Worm (Caenorhabditis elegans) whole organism, L3 larva: ENCODE data around the gene pgph-3.
A peak's percentile ranks its signal among the peaks of the same experiment; 100 is the strongest.
"Not testable (repeated sequence)": the region's sequence is repeated elsewhere in the genome, so short reads cannot be mapped to it uniquely, and the experiment has no call there.

ENCODE experiments used
- R02D3.7 ChIP-seq: fragments of 150-350 bp; optimal IDR thresholded peaks from 2 replicates; lab custom pipeline; 2014; ENCODE audit warnings: missing biosample characterization, missing genetic modification characterization
- ama-1 ChIP-seq: fragments of 150-350 bp; optimal IDR thresholded peaks from 2 replicates; lab custom pipeline; 2018
- ceh-16 ChIP-seq: sonication (generic microtip); optimal IDR thresholded peaks from 2 replicates; lab custom pipeline; 2017; ENCODE audit warnings: missing biosample characterization, missing genetic modification characterization
- ceh-28 ChIP-seq: fragments of 150-350 bp; optimal IDR thresholded peaks from 2 replicates; lab custom pipeline; 2014; ENCODE audit warnings: missing biosample characterization, missing genetic modification reagents, missing genetic modification characterization
- ceh-82 ChIP-seq: fragments of 150-350 bp; optimal IDR thresholded peaks from 2 replicates; lab custom pipeline; 2014; ENCODE audit warnings: missing biosample characterization, missing genetic modification characterization
- ceh-9 ChIP-seq: sonication (generic microtip); optimal IDR thresholded peaks from 2 replicates; lab custom pipeline; 2018; ENCODE audit warnings: missing biosample characterization, missing genetic modification characterization
- daf-12 ChIP-seq: fragments of 150-350 bp; optimal IDR thresholded peaks from 2 replicates; lab custom pipeline; 2014; ENCODE audit warnings: missing biosample characterization, missing genetic modification reagents, missing genetic modification characterization
- egl-27 ChIP-seq: sonication (generic microtip); optimal IDR thresholded peaks from 4 replicates; lab custom pipeline; 2017; ENCODE audit warnings: missing biosample characterization, missing genetic modification reagents, missing genetic modification characterization
- egl-5 ChIP-seq: fragments of 150-350 bp; optimal IDR thresholded peaks from 2 replicates; lab custom pipeline; 2017; ENCODE audit warnings: missing biosample characterization, missing genetic modification reagents, missing genetic modification characterization, inconsistent platforms
- elt-1 ChIP-seq: fragments of 150-350 bp; optimal IDR thresholded peaks from 2 replicates; lab custom pipeline; 2014; ENCODE audit warnings: missing biosample characterization, missing genetic modification characterization
- elt-2 ChIP-seq: sonication (generic microtip); optimal IDR thresholded peaks from 2 replicates; lab custom pipeline; 2016; ENCODE audit warnings: missing genetic modification reagents, mild to moderate bottlenecking, missing genetic modification characterization, missing compliant biosample characterization
- elt-3 ChIP-seq, 3 experiments: fragments of 150-350 bp in 1 of 3; sonication (generic microtip) in 2 of 3; optimal IDR thresholded peaks; 2 replicates in 2 of 3; 4 replicates in 1 of 3; lab custom pipeline; 2014 to 2017; ENCODE audit warnings: missing biosample characterization in 3 of 3, missing genetic modification characterization in 3 of 3
- fkh-10 ChIP-seq: sonication (generic microtip); optimal IDR thresholded peaks from 2 replicates; lab custom pipeline; 2017; ENCODE audit warnings: missing biosample characterization, missing genetic modification reagents, missing genetic modification characterization
- fkh-2 ChIP-seq: fragments of 150-350 bp; optimal IDR thresholded peaks from 2 replicates; lab custom pipeline; 2014; ENCODE audit warnings: missing biosample characterization, missing genetic modification reagents, missing genetic modification characterization
- fos-1 ChIP-seq: fragments of 150-350 bp; optimal IDR thresholded peaks from 2 replicates; lab custom pipeline; 2014; ENCODE audit warnings: missing biosample characterization, missing genetic modification characterization
- jun-1 ChIP-seq: fragments of 150-350 bp; optimal IDR thresholded peaks from 2 replicates; lab custom pipeline; 2014; ENCODE audit warnings: missing biosample characterization, missing genetic modification reagents, missing genetic modification characterization
- lsy-12 ChIP-seq: sonication (generic microtip); optimal IDR thresholded peaks from 2 replicates; lab custom pipeline; 2016; ENCODE audit warnings: mild to moderate bottlenecking, missing genetic modification characterization, missing compliant biosample characterization
- mdl-1 ChIP-seq: fragments of 150-350 bp; optimal IDR thresholded peaks from 2 replicates; lab custom pipeline; 2014; ENCODE audit warnings: missing biosample characterization, missing genetic modification characterization
- nfya-1 ChIP-seq: sonication (generic microtip); optimal IDR thresholded peaks from 2 replicates; lab custom pipeline; 2017; ENCODE audit warnings: missing genetic modification characterization, mild to moderate bottlenecking, missing compliant biosample characterization, antibody characterized with exemption, moderate library complexity; ENCODE audit not compliant: insufficient read depth
- nhr-12 ChIP-seq: fragments of 150-350 bp; optimal IDR thresholded peaks from 2 replicates; lab custom pipeline; 2014; ENCODE audit warnings: missing biosample characterization, missing genetic modification characterization
- nhr-23 ChIP-seq: fragments of 150-350 bp; optimal IDR thresholded peaks from 2 replicates; lab custom pipeline; 2014; ENCODE audit warnings: missing biosample characterization, missing genetic modification reagents, missing genetic modification characterization
- nhr-237 ChIP-seq: fragments of 150-350 bp; optimal IDR thresholded peaks from 2 replicates; lab custom pipeline; 2014; ENCODE audit warnings: missing biosample characterization, missing genetic modification characterization
- nhr-25 ChIP-seq: sonication (generic microtip); optimal IDR thresholded peaks from 2 replicates; lab custom pipeline; 2017; ENCODE audit warnings: missing biosample characterization, missing genetic modification characterization
- nhr-28 ChIP-seq: fragments of 150-350 bp; optimal IDR thresholded peaks from 2 replicates; lab custom pipeline; 2014; ENCODE audit warnings: missing biosample characterization, missing genetic modification characterization
- nhr-67 ChIP-seq: fragments of 150-350 bp; optimal IDR thresholded peaks from 2 replicates; lab custom pipeline; 2014; ENCODE audit warnings: missing biosample characterization, missing genetic modification characterization
- nhr-76 ChIP-seq: fragments of 150-350 bp; sonication (generic microtip); optimal IDR thresholded peaks from 5 replicates; lab custom pipeline; 2014; ENCODE audit warnings: missing biosample characterization, missing genetic modification characterization
- nhr-77 ChIP-seq: fragments of 150-350 bp; optimal IDR thresholded peaks from 2 replicates; lab custom pipeline; 2014; ENCODE audit warnings: missing biosample characterization, missing genetic modification characterization
- pha-4 ChIP-seq: fragments of 150-350 bp; optimal IDR thresholded peaks from 2 replicates; lab custom pipeline; 2014; ENCODE audit warnings: missing biosample characterization, missing genetic modification reagents, missing genetic modification characterization
- pqm-1 ChIP-seq: fragments of 150-350 bp; optimal IDR thresholded peaks from 2 replicates; lab custom pipeline; 2017; ENCODE audit warnings: missing biosample characterization, missing genetic modification characterization, inconsistent platforms
- skn-1 ChIP-seq: fragments of 150-350 bp; optimal IDR thresholded peaks from 2 replicates; lab custom pipeline; 2014; ENCODE audit warnings: missing biosample characterization, missing genetic modification characterization
- unc-39 ChIP-seq: sonication (generic microtip); optimal IDR thresholded peaks from 4 replicates; lab custom pipeline; 2017; ENCODE audit warnings: missing biosample characterization, missing genetic modification characterization
- zag-1 ChIP-seq: fragments of 150-350 bp; optimal IDR thresholded peaks from 2 replicates; lab custom pipeline; 2014; ENCODE audit warnings: missing biosample characterization, missing genetic modification characterization

The pgph-3 gene

ce11 chrV:5768292-5768695, 4.6 kb upstream of the pgph-3 start (continued):
- TF ChIP-seq elt-3 (tag; optimal IDR thresholded peaks at IDR 0.05; lab: Kevin White, UChicago) (peak in 2 of 3 experiments; percentile 18 to 63), daf-12 (tag; lab: Kevin White, UChicago) (no peak), ceh-9 (no peak)

ce11 chrV:5765081-5765480, 1.4 kb upstream of the pgph-3 start, which contains the start of gene pgph-2:
Gene pgph-2, plus strand, starts transcription at chrV:5765127.
- no peak for TF ChIP-seq egl-5
- no peak for TF ChIP-seq nhr-25 (tag; lab: Kevin White, UChicago)
- no peak for TF ChIP-seq skn-1 (tag; lab: Kevin White, UChicago)
- no peak for TF ChIP-seq nhr-237
- TF ChIP-seq jun-1 (tag; lab: Kevin White, UChicago), result no peak
- TF ChIP-seq pha-4 (tag; lab: Kevin White, UChicago), result peak; percentile 18
- TF ChIP-seq nhr-77 (tag; lab: Kevin White, UChicago), result no peak
- TF ChIP-seq fos-1 (tag; lab: Kevin White, UChicago), result no peak
- no peak for TF ChIP-seq elt-1 (tag; lab: Kevin White, UChicago)
- peak; percentile 76 for TF ChIP-seq pqm-1
- TF ChIP-seq nhr-76 (tag; lab: Kevin White, UChicago), result no peak
- no peak for TF ChIP-seq nhr-23
- TF ChIP-seq elt-2 (tag; lab: Kevin White, UChicago), result peak; percentile 74

ce11 chrV:5760132-5760531, 3.5 kb downstream of the pgph-3 start, which contains the start of gene C53A3.1:
Gene C53A3.1, minus strand, starts transcription at chrV:5760232.
- TF ChIP-seq ceh-16 (tag; lab: Kevin White, UChicago) (no peak), egl-27 (tag; lab: Kevin White, UChicago) (no peak), R02D3.7 (tag; lab: Kevin White, UChicago) (no peak), pha-4 (tag; lab: Kevin White, UChicago) (no peak), elt-1 (tag; lab: Kevin White, UChicago) (no peak)
- TF ChIP-seq, all 47 proteins: peak for 0

- TF ChIP-seq nhr-12 (no peak), ama-1 (no peak), nhr-237 (no peak), skn-1 (tag; lab: Kevin White, UChicago) (no peak), ceh-9 (no peak), jun-1 (tag; lab: Kevin White, UChicago) (no peak), lsy-12 (tag; lab: Kevin White, UChicago) (no peak), zag-1 (tag; lab: Kevin White, UChicago) (no peak), nhr-23 (no peak), nhr-28 (tag; lab: Kevin White, UChicago) (no peak), elt-2 (tag; lab: Kevin White, UChicago) (no peak), elt-1 (tag; lab: Kevin White, UChicago) (no peak), nhr-67 (tag; lab: Kevin White, UChicago) (no peak)
- TF ChIP-seq, all 47 proteins: peak for 0
Observed at ce11 chrV:5758780-5759179, 4.9 kb downstream of the pgph-3 start, which contains the start of gene C53A3.4. Gene C53A3.4, minus strand, starts transcription at chrV:5758880.

ce11 chrV:5756193-5756592, 7.5 kb downstream of the pgph-3 start, which contains the start of gene C53A3.3:
Gene C53A3.3, plus strand, starts transcription at chrV:5756493.
- TF ChIP-seq fos-1 (tag; lab: Kevin White, UChicago), result no peak
- TF ChIP-seq nhr-25 (tag; lab: Kevin White, UChicago), result no peak
- TF ChIP-seq nfya-1, result no peak
- no peak for TF ChIP-seq unc-39 (tag; lab: Kevin White, UChicago)
- TF ChIP-seq skn-1 (tag; lab: Kevin White, UChicago), result no peak
- no peak for TF ChIP-seq nhr-23
- no peak for TF ChIP-seq fkh-2 (tag; lab: Kevin White, UChicago)
- TF ChIP-seq elt-2 (tag; lab: Kevin White, UChicago), result no peak
- TF ChIP-seq ama-1, result no peak
- TF ChIP-seq nhr-67 (tag; lab: Kevin White, UChicago), result no peak
- TF ChIP-seq nhr-237, result no peak
- TF ChIP-seq elt-3 (tag; optimal IDR thresholded peaks at IDR 0.05; lab: Kevin White, UChicago), result no peak
- TF ChIP-seq ceh-28 (tag; lab: Kevin White, UChicago), result no peak
- no peak for TF ChIP-seq egl-27 (tag; lab: Kevin White, UChicago)
- no peak for TF ChIP-seq ceh-82 (tag; lab: Kevin White, UChicago)
- no peak for TF ChIP-seq pqm-1
- TF ChIP-seq, all 47 proteins: peak for 0

- not testable (repeated sequence) for TF ChIP-seq mdl-1 (tag; lab: Kevin White, UChicago); fkh-10 (GFP tag; lab: Kevin White, UChicago); ceh-9
Observed at ce11 chrV:5755203-5755693, 8.4 kb downstream of the pgph-3 start, which contains the start of gene K09H11.11. Gene K09H11.11, minus strand, starts transcription at chrV:5755253.
